Fruit fly (Drosophila melanogaster): ENCODE data around the gene Rassf.

- TF ChIP-seq EcR (GFP tag; optimal IDR thresholded peaks at IDR 0.05) (no peak), pan (optimal IDR thresholded peaks at IDR 0.05) (no peak), CG8478 (optimal IDR thresholded peaks at IDR 0.05) (no peak)
These were observed 11.9 kb upstream of the Rassf start for dm6 chr3R:23129617-23130016.

Data from whole organism.